Worm (Caenorhabditis elegans): ENCODE results near the gene fipr-5.

The fipr-5 gene

ce11 chrV:10230932-10231331 lies 9.7 kb upstream of the fipr-5 start, which contains the start of gene fipr-6:
TSS of gene fipr-6 (plus strand) at chrV:10231232.
- TF ChIP-seq scrt-1 (GFP tag; IDR thresholded peaks at IDR 0.05) (no peak), flt-1 (GFP tag; IDR thresholded peaks at IDR 0.05) (no peak), ceh-36 (tag; optimal IDR thresholded peaks at IDR 0.05) (no peak), sea-1 (GFP tag; conservative IDR thresholded peaks at IDR 0.05) (no peak), hmg-4 (GFP tag; optimal IDR thresholded peaks at IDR 0.05) (no peak), hmbx-1 (tag; optimal IDR thresholded peaks at IDR 0.05) (no peak), ama-1 (optimal IDR thresholded peaks at IDR 0.05) (no peak), hnd-1 (tag; optimal IDR thresholded peaks at IDR 0.05) (no peak), B0310.2 (tag; optimal IDR thresholded peaks at IDR 0.05) (no peak), tbx-11 (GFP tag; IDR thresholded peaks at IDR 0.05) (no peak), tbx-37 (GFP tag; conservative IDR thresholded peaks at IDR 0.05) (no peak), ceh-13 (GFP tag; optimal IDR thresholded peaks at IDR 0.05) (no peak), aly-1 (tag; optimal IDR thresholded peaks at IDR 0.05) (no peak), F13C5.2 (tag; optimal IDR thresholded peaks at IDR 0.05) (no peak), tra-4 (tag; optimal IDR thresholded peaks at IDR 0.05) (no peak), pes-1 (GFP tag; IDR thresholded peaks at IDR 0.05) (no peak)

DNA sequence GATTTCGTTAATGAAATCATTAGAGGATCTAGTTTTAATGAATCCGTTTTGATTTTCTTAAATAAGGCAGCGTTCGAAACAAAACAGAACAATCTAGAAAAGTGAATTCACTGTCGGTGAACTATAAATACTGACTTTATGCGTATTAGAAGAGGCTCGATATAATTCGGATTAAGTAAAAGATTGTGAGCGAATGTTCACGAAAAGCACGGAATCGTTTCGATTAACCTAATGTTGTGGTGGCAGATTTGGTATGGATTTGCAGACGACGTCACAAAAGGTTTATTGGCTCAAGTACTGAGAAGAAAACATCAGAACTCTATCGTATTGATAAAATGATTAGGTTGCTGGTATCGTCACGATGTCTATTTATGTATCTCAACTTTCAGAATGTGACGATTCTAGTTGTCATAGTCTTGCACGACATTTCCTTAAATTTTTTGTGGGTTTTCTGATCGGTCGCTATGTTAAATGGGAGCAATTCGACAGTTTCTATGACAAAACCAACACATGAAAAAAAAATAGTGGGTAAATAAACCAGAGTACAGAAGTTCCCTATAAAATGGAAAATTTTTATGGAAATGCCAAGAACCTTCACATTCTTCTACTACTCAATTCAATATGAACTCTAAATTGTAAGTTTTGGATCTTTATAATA lies 8.1 kb upstream of the fipr-5 start, which contains the start of the genes pyt-1 and fipr-7:
Gene pyt-1, minus strand, starts transcription at position 101 of the 658 bp plus-strand sequence.
Gene fipr-7, plus strand, starts transcription at position 608 of the 658 bp plus-strand sequence.
- no peak for TF ChIP-seq ama-1 (optimal IDR thresholded peaks at IDR 0.05)
- TF ChIP-seq ceh-13 (GFP tag; optimal IDR thresholded peaks at IDR 0.05): no peak
- TF ChIP-seq pes-1 (GFP tag; IDR thresholded peaks at IDR 0.05): no peak
- no peak for TF ChIP-seq tbx-37 (GFP tag; conservative IDR thresholded peaks at IDR 0.05)
- TF ChIP-seq sea-1 (GFP tag; conservative IDR thresholded peaks at IDR 0.05): no peak

ce11 chrV:10228360-10228759 lies 7.1 kb upstream of the fipr-5 start, which contains the start of gene fipr-4:
TSS of gene fipr-4 (minus strand) at chrV:10228460.
- TF ChIP-seq pes-1 (GFP tag; IDR thresholded peaks at IDR 0.05): no peak
- no peak for TF ChIP-seq ama-1 (optimal IDR thresholded peaks at IDR 0.05)
- no peak for TF ChIP-seq B0310.2 (tag; optimal IDR thresholded peaks at IDR 0.05)
- TF ChIP-seq ets-7 (tag; optimal IDR thresholded peaks at IDR 0.05): no peak
- TF ChIP-seq hnd-1 (tag; optimal IDR thresholded peaks at IDR 0.05): no peak
- no peak for TF ChIP-seq flt-1 (GFP tag; IDR thresholded peaks at IDR 0.05)
- TF ChIP-seq aly-1 (tag; optimal IDR thresholded peaks at IDR 0.05): no peak
- no peak for TF ChIP-seq hmbx-1 (tag; optimal IDR thresholded peaks at IDR 0.05)
- TF ChIP-seq tbx-37 (GFP tag; conservative IDR thresholded peaks at IDR 0.05): no peak
- no peak for TF ChIP-seq F13C5.2 (tag; optimal IDR thresholded peaks at IDR 0.05)

DNA sequence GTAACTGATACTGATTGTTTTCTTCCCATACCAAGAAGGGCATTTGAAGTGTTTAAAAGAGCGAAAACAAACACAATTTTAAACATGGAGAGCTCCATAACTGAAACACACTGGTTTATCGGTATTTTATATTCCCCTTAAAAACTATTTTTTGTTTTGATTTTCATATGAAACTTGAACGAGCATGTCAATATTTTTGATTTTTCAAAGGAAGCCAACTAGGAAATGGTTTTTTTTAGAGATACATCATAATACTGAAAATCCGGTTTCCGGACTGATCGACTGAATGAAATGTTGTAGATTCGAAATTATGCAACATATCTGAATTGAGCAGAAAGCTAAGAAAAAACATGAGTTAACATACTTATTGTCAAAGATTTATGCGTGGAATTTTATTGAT lies 6.1 kb upstream of the fipr-5 start, which contains the start of gene ttr-19:
Gene ttr-19, minus strand, starts transcription at position 101 of the 400 bp plus-strand sequence.
- TF ChIP-seq ama-1 (optimal IDR thresholded peaks at IDR 0.05) (no peak), sea-1 (GFP tag; conservative IDR thresholded peaks at IDR 0.05) (no peak)

DNA sequence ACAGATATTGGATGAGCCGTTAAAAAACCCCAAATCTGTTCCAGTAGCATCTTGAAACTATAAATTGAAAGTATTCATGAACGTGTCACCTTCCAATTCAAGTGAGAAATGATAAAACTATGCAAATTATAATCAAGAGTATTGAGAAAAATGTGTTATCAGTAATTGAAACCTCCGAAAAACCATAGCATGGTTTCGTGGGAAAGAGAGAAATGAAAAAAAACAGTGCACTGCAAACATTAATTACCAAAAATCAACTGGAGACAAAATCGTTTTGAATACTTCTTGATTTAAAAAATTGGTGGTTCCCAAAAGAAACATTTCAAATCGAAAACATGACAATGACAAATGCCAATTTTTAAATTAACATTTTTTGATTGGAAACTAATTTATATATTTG lies 4.4 kb upstream of the fipr-5 start, which contains the start of gene daf-36:
Gene daf-36, minus strand, starts transcription at position 101 of the 400 bp plus-strand sequence.
- no peak for TF ChIP-seq ceh-36 (tag; optimal IDR thresholded peaks at IDR 0.05)
- no peak for TF ChIP-seq sea-1 (GFP tag; conservative IDR thresholded peaks at IDR 0.05)
- TF ChIP-seq hnd-1 (tag; optimal IDR thresholded peaks at IDR 0.05): no peak

DNA sequence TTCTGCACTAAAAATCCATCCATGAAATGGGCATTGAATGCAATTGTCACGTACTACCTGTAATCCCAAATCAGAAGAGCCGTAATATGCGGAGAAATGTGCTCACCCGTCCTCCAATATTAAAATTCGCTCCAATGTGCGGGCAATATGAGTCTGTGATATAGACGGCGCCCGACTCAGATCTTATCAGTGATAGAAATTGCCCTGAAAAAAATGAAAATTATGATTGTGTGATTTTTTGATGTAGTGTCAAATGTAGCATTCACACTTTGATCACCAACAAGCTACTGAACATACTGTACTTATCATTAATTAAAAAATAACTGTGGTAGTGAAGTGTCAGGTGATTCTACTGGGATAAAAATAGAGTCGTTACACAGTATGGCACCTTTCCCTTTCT lies 3.4 kb upstream of the fipr-5 start:
- TF ChIP-seq F13C5.2 (tag; optimal IDR thresholded peaks at IDR 0.05) (no peak), hnd-1 (tag; optimal IDR thresholded peaks at IDR 0.05) (no peak), flt-1 (GFP tag; IDR thresholded peaks at IDR 0.05) (no peak), sea-1 (GFP tag; conservative IDR thresholded peaks at IDR 0.05) (no peak), aly-1 (tag; optimal IDR thresholded peaks at IDR 0.05) (no peak), pes-1 (GFP tag; IDR thresholded peaks at IDR 0.05) (no peak), tbx-11 (GFP tag; IDR thresholded peaks at IDR 0.05) (no peak)

DNA sequence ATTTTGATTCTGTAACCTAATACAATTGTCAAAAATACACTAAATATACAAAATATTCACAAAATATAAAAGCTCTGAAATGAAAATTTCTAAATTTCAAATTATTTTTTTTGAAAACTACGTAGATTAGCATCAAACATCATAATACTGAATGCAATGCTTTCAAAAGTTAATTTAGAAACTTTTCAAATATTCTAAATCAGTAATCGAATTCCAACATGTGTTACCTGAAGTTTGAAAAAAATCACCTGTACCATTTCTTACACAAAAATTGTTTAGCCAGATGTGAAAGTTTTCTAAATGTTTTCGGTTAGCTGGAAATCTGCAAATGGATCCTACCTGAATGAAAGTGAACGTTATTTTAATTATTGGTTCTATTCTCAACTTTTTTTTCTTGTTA lies 790 bp upstream of the fipr-5 start, which contains the start of gene C12D8.20:
Gene C12D8.20, plus strand, starts transcription at position 301 of the 400 bp plus-strand sequence.
- TF ChIP-seq sea-1 (GFP tag; conservative IDR thresholded peaks at IDR 0.05) (no peak), pes-1 (GFP tag; IDR thresholded peaks at IDR 0.05) (no peak), hmg-4 (GFP tag; optimal IDR thresholded peaks at IDR 0.05) (no peak), tbx-37 (GFP tag; conservative IDR thresholded peaks at IDR 0.05) (no peak), hmbx-1 (tag; optimal IDR thresholded peaks at IDR 0.05) (no peak), ceh-36 (tag; optimal IDR thresholded peaks at IDR 0.05) (no peak), scrt-1 (GFP tag; IDR thresholded peaks at IDR 0.05) (no peak), tra-4 (tag; optimal IDR thresholded peaks at IDR 0.05) (no peak), hnd-1 (tag; optimal IDR thresholded peaks at IDR 0.05) (no peak), aly-1 (tag; optimal IDR thresholded peaks at IDR 0.05) (no peak), flt-1 (GFP tag; IDR thresholded peaks at IDR 0.05) (no peak)

DNA sequence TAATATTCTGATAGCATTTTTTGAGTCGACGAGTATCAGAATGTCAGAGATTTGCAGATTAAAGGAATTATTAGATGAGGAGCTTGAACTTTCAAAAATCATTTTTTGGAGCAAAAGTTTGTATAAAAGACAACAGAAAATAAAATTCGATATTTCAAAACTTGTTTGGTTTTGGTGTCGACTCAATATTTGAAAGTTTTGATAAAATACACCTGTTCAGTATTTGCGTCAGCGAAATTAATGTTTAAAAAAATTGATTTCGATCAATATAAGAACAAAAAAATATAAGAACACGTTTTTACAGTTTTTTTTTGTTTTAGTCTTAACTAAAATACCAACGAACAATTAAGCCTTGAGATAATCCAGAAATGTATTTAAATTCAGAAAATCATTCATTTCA lies 612 bp downstream of the fipr-5 start, which contains the start of gene C12D8.13:
Gene C12D8.13, minus strand, starts transcription at position 101 of the 400 bp plus-strand sequence.
- TF ChIP-seq ets-7 (tag; optimal IDR thresholded peaks at IDR 0.05) (no peak), tbx-37 (GFP tag; conservative IDR thresholded peaks at IDR 0.05) (no peak), pes-1 (GFP tag; IDR thresholded peaks at IDR 0.05) (no peak), flt-1 (GFP tag; IDR thresholded peaks at IDR 0.05) (no peak), ceh-36 (tag; optimal IDR thresholded peaks at IDR 0.05) (no peak), F13C5.2 (tag; optimal IDR thresholded peaks at IDR 0.05) (no peak), scrt-1 (GFP tag; IDR thresholded peaks at IDR 0.05) (no peak), sea-1 (GFP tag; conservative IDR thresholded peaks at IDR 0.05) (no peak)
